Worm (Caenorhabditis elegans) whole organism, L3 larva: ENCODE data around the gene F40F11.3.

Experiments used
- elt-2 ChIP-seq: sonication (generic microtip); optimal IDR thresholded peaks from 2 replicates; lab custom pipeline; 2016; ENCODE audit warnings: missing genetic modification reagents, mild to moderate bottlenecking, missing genetic modification characterization, missing compliant biosample characterization
- fkh-10 ChIP-seq: sonication (generic microtip); optimal IDR thresholded peaks from 2 replicates; lab custom pipeline; 2017; ENCODE audit warnings: missing biosample characterization, missing genetic modification reagents, missing genetic modification characterization
- lin-15B ChIP-seq: fragments of 150-350 bp; optimal IDR thresholded peaks from 2 replicates; lab custom pipeline; 2014; ENCODE audit warnings: missing biosample characterization, missing genetic modification characterization
- lin-39 ChIP-seq: fragments of 150-350 bp; optimal IDR thresholded peaks from 2 replicates; lab custom pipeline; 2018; ENCODE audit warnings: missing biosample characterization, missing genetic modification reagents, missing genetic modification characterization
- nhr-11 ChIP-seq: fragments of 150-350 bp; optimal IDR thresholded peaks from 2 replicates; lab custom pipeline; 2014; ENCODE audit warnings: missing biosample characterization, missing genetic modification characterization
- nhr-237 ChIP-seq: fragments of 150-350 bp; optimal IDR thresholded peaks from 2 replicates; lab custom pipeline; 2014; ENCODE audit warnings: missing biosample characterization, missing genetic modification characterization
- pqm-1 ChIP-seq: fragments of 150-350 bp; optimal IDR thresholded peaks from 2 replicates; lab custom pipeline; 2017; ENCODE audit warnings: missing biosample characterization, missing genetic modification characterization, inconsistent platforms
- unc-39 ChIP-seq: sonication (generic microtip); optimal IDR thresholded peaks from 4 replicates; lab custom pipeline; 2017; ENCODE audit warnings: missing biosample characterization, missing genetic modification characterization
- unc-62 ChIP-seq: fragments of 150-350 bp; sonication (generic microtip); optimal IDR thresholded peaks from 4 replicates; lab custom pipeline; 2014; ENCODE audit warnings: missing biosample characterization, missing genetic modification reagents, missing genetic modification characterization

ce11 chrIV:11586484-11586883, 7.3 kb downstream of the F40F11.3 start:
- TF ChIP-seq nhr-11 (tag; lab: Kevin White, UChicago), result no peak
- TF ChIP-seq fkh-10 (GFP tag; lab: Kevin White, UChicago), result no peak
- no peak for TF ChIP-seq pqm-1 (tag; lab: Kevin White, UChicago)
- no peak for TF ChIP-seq elt-2
- TF ChIP-seq unc-62 (GFP tag; lab: Kevin White, UChicago), result no peak
- no peak for TF ChIP-seq unc-39 (tag; lab: Kevin White, UChicago)
- no peak for TF ChIP-seq nhr-237 (tag; lab: Kevin White, UChicago)
- TF ChIP-seq lin-39 (tag; lab: Kevin White, UChicago), result no peak
- TF ChIP-seq lin-15B (tag; lab: Kevin White, UChicago), result no peak
